Fruit fly (Drosophila melanogaster) whole organism, prepupa: ENCODE measurements around the gene dx.

ENCODE experiments used
- Blimp-1 ChIP-seq: fragments of 200-800 bp; sonication (Bioruptor generic); optimal IDR thresholded peaks from 3 replicates; lab custom pipeline; 2017; ENCODE audit warnings: missing biosample characterization, missing genetic modification characterization, mild to moderate bottlenecking, moderate library complexity, missing genetic modification reagents
- CG11294 ChIP-seq: fragments of 200-800 bp; sonication (Bioruptor generic); IDR thresholded peaks from 2 replicates; pipeline ENCODE4 v1.3.6; 2022; ENCODE audit warnings: missing biosample characterization, missing genetic modification characterization
- CG15336 ChIP-seq: fragments of 200-800 bp; sonication (Bioruptor generic); IDR thresholded peaks from 2 replicates; pipeline ENCODE4 v1.3.6; 2022; ENCODE audit warnings: missing biosample characterization, missing genetic modification characterization
- CG1621 ChIP-seq: fragments of 200-800 bp; sonication (Bioruptor generic); optimal IDR thresholded peaks from 3 replicates; lab custom pipeline; 2018; ENCODE audit warnings: missing biosample characterization, mild to moderate bottlenecking, missing genetic modification characterization
- CG16779 ChIP-seq: fragments of 200-800 bp; sonication (Bioruptor generic); optimal IDR thresholded peaks from 3 replicates; lab custom pipeline; 2017; ENCODE audit warnings: missing biosample characterization, mild to moderate bottlenecking, missing genetic modification characterization
- CG31627 ChIP-seq: fragments of 200-800 bp; sonication (Bioruptor generic); optimal IDR thresholded peaks from 3 replicates; lab custom pipeline; 2016; ENCODE audit warnings: missing biosample characterization, missing genetic modification characterization
- CG32006 ChIP-seq: fragments of 200-800 bp; sonication (Bioruptor generic); optimal IDR thresholded peaks from 3 replicates; lab custom pipeline; 2017; ENCODE audit warnings: missing biosample characterization, mild to moderate bottlenecking, missing genetic modification characterization
- CG34406 ChIP-seq: fragments of 200-800 bp; sonication (Bioruptor generic); optimal IDR thresholded peaks from 3 replicates; lab custom pipeline; 2016; ENCODE audit warnings: missing biosample characterization, missing genetic modification characterization
- CG3919 ChIP-seq: fragments of 200-800 bp; sonication (Bioruptor generic); optimal IDR thresholded peaks from 3 replicates; lab custom pipeline; 2016; ENCODE audit warnings: missing biosample characterization, missing genetic modification characterization
- CG6163 ChIP-seq: fragments of 200-800 bp; sonication (Bioruptor generic); IDR thresholded peaks from 3 replicates; pipeline ENCODE4 v1.3.6; 2022; ENCODE audit warnings: missing biosample characterization, missing genetic modification characterization
- CG6276 ChIP-seq: fragments of 200-800 bp; sonication (Bioruptor generic); optimal IDR thresholded peaks from 2 replicates; lab custom pipeline; 2017; ENCODE audit warnings: missing biosample characterization, mild to moderate bottlenecking, missing genetic modification characterization
- CG6792 ChIP-seq: fragments of 200-800 bp; sonication (Bioruptor generic); optimal IDR thresholded peaks from 3 replicates; lab custom pipeline; 2016; ENCODE audit warnings: missing biosample characterization, missing genetic modification characterization
- CG6808 ChIP-seq: fragments of 200-800 bp; sonication (Bioruptor generic); optimal IDR thresholded peaks from 3 replicates; lab custom pipeline; 2017; ENCODE audit warnings: missing biosample characterization, missing genetic modification characterization, mild to moderate bottlenecking, moderate library complexity, missing genetic modification reagents
- CG6854 ChIP-seq: fragments of 200-800 bp; sonication (Bioruptor generic); optimal IDR thresholded peaks from 2 replicates; lab custom pipeline; 2017; ENCODE audit warnings: missing biosample characterization, mild to moderate bottlenecking, missing genetic modification characterization
- CG7368 ChIP-seq: fragments of 200-800 bp; sonication (Bioruptor generic); optimal IDR thresholded peaks from 3 replicates; lab custom pipeline; 2016; ENCODE audit warnings: missing biosample characterization, missing genetic modification characterization
- CG8119 ChIP-seq: fragments of 200-800 bp; sonication (Bioruptor generic); IDR thresholded peaks from 3 replicates; pipeline ENCODE4 v1.3.6; 2022; ENCODE audit warnings: missing biosample characterization, missing genetic modification characterization
- CG8319 ChIP-seq: fragments of 200-800 bp; sonication (Bioruptor generic); optimal IDR thresholded peaks from 3 replicates; lab custom pipeline; 2016; ENCODE audit warnings: missing biosample characterization, missing genetic modification characterization
- CG8632 ChIP-seq: fragments of 200-800 bp; sonication (Bioruptor generic); optimal IDR thresholded peaks from 3 replicates; lab custom pipeline; 2016; ENCODE audit warnings: missing biosample characterization, missing genetic modification characterization
- CG9139 ChIP-seq: fragments of 200-800 bp; sonication (Bioruptor generic); optimal IDR thresholded peaks from 3 replicates; lab custom pipeline; 2017; ENCODE audit warnings: missing biosample characterization, mild to moderate bottlenecking, missing genetic modification characterization
- Eip75B ChIP-seq: fragments of 200-800 bp; sonication (Bioruptor generic); optimal IDR thresholded peaks from 3 replicates; lab custom pipeline; 2016; ENCODE audit warnings: missing biosample characterization, missing genetic modification characterization
- Eip78C ChIP-seq: fragments of 200-800 bp; sonication (Bioruptor generic); peaks from one replicate; lab custom pipeline; 2016; ENCODE audit warnings: missing biosample characterization, missing genetic modification characterization
- Eip93F ChIP-seq: fragments of 200-800 bp; sonication (Bioruptor generic); optimal IDR thresholded peaks from 2 replicates; lab custom pipeline; 2016; ENCODE audit warnings: missing biosample characterization, mild to moderate bottlenecking, missing genetic modification characterization
- Ets21C ChIP-seq: fragments of 200-800 bp; sonication (Bioruptor generic); optimal IDR thresholded peaks from 3 replicates; lab custom pipeline; 2016; ENCODE audit warnings: missing biosample characterization, missing genetic modification characterization
- Lpt ChIP-seq: fragments of 200-800 bp; sonication (Bioruptor generic); optimal IDR thresholded peaks from 3 replicates; lab custom pipeline; 2016; ENCODE audit warnings: missing biosample characterization, missing genetic modification characterization
- OdsH ChIP-seq: fragments of 200-800 bp; sonication (Bioruptor generic); optimal IDR thresholded peaks from 3 replicates; lab custom pipeline; 2016; ENCODE audit warnings: missing biosample characterization, missing genetic modification characterization
- Smox ChIP-seq: fragments of 200-800 bp; sonication (Bioruptor generic); optimal IDR thresholded peaks from 3 replicates; lab custom pipeline; 2016; ENCODE audit warnings: missing biosample characterization, missing genetic modification characterization
- Sox102F ChIP-seq: fragments of 200-800 bp; sonication (Bioruptor generic); optimal IDR thresholded peaks from 2 replicates; lab custom pipeline; 2016; ENCODE audit warnings: missing biosample characterization, mild to moderate bottlenecking, missing genetic modification characterization
- Sox14 ChIP-seq: fragments of 200-800 bp; sonication (Bioruptor generic); optimal IDR thresholded peaks from 3 replicates; lab custom pipeline; 2016; ENCODE audit warnings: missing biosample characterization, missing genetic modification characterization
- achi ChIP-seq: fragments of 200-800 bp; sonication (Bioruptor generic); optimal IDR thresholded peaks from 3 replicates; lab custom pipeline; 2016; ENCODE audit warnings: missing biosample characterization, missing genetic modification characterization
- dac ChIP-seq: fragments of 200-800 bp; sonication (Bioruptor generic); optimal IDR thresholded peaks from 2 replicates; lab custom pipeline; 2017; ENCODE audit warnings: missing biosample characterization, mild to moderate bottlenecking, missing genetic modification characterization
- eg ChIP-seq: fragments of 200-800 bp; sonication (Bioruptor generic); IDR thresholded peaks from 3 replicates; pipeline ENCODE4 v1.3.6; 2022; ENCODE audit warnings: missing biosample characterization, missing genetic modification characterization
- esn ChIP-seq: fragments of 200-800 bp; sonication (Bioruptor generic); optimal IDR thresholded peaks from 2 replicates; lab custom pipeline; 2016; ENCODE audit warnings: missing biosample characterization, mild to moderate bottlenecking, missing genetic modification characterization, moderate library complexity
- fkh ChIP-seq: fragments of 200-800 bp; sonication (Bioruptor generic); optimal IDR thresholded peaks from 3 replicates; lab custom pipeline; 2017; ENCODE audit warnings: missing biosample characterization, mild to moderate bottlenecking, missing genetic modification characterization, moderate library complexity
- lz ChIP-seq: fragments of 200-800 bp; sonication (Bioruptor generic); optimal IDR thresholded peaks from 3 replicates; lab custom pipeline; 2016; ENCODE audit warnings: missing biosample characterization, missing genetic modification characterization
- net ChIP-seq: fragments of 200-800 bp; sonication (Bioruptor generic); optimal IDR thresholded peaks from 3 replicates; lab custom pipeline; 2016; ENCODE audit warnings: missing biosample characterization, missing genetic modification characterization
- salr ChIP-seq, 2 experiments: fragments of 200-800 bp; sonication (Bioruptor generic); optimal IDR thresholded peaks; 3 replicates each; lab custom pipeline; 2016 to 2018; ENCODE audit warnings: missing biosample characterization in 2 of 2, missing genetic modification characterization in 2 of 2, mild to moderate bottlenecking in 1 of 2
- spab ChIP-seq: fragments of 200-800 bp; sonication (Bioruptor generic); optimal IDR thresholded peaks from 2 replicates; lab custom pipeline; 2017; ENCODE audit warnings: missing biosample characterization, mild to moderate bottlenecking, missing genetic modification characterization, missing genetic modification reagents
- ss ChIP-seq, 2 experiments: fragments of 200-800 bp; sonication (Bioruptor generic); optimal IDR thresholded peaks; 2 replicates in 1 of 2; 3 replicates in 1 of 2; lab custom pipeline; 2017 to 2018; ENCODE audit warnings: mild to moderate bottlenecking in 2 of 2, missing biosample characterization in 2 of 2, missing genetic modification characterization in 2 of 2, moderate library complexity in 1 of 2
- svp ChIP-seq: fragments of 200-800 bp; sonication (Bioruptor generic); peaks from one replicate; lab custom pipeline; 2016; ENCODE audit warnings: missing biosample characterization, missing genetic modification characterization
- topi ChIP-seq: fragments of 200-800 bp; sonication (Bioruptor generic); optimal IDR thresholded peaks from 3 replicates; lab custom pipeline; 2016; ENCODE audit warnings: missing biosample characterization, missing genetic modification characterization
- vri ChIP-seq: fragments of 200-800 bp; sonication (Bioruptor generic); optimal IDR thresholded peaks from 3 replicates; lab custom pipeline; 2016; ENCODE audit warnings: missing biosample characterization, mild to moderate bottlenecking, missing genetic modification characterization

Gene dx

DNA sequence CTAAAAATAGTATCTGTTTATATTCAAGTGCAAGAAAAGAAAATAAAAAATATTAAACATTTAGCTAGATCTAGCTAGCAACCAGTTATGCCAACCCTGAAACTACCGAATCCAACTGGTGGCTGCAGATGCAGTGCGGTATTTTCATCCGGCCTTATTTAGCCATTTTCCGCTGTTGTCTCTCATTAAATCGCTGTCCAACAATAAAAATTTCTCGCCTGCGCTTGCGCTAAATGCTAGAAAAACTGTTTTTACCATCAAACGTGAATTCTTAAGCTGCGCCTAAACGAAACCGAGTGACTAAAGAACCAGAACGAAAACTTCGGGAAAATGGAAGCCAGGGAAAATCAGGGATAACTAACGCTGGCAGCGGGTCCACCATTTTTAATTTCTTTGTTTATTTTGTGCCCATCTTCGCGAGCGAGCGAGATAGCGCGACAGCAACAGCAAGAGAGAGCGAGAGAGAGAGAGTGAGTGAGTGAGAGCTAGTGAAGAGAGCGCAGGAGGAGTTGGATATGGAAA, at the start of gene dx:
Gene dx (plus strand): TSS at position 164 of the 522 bp plus-strand sequence.
- TF ChIP-seq Sox14 (GFP tag; lab: Kevin White, UChicago) (peak; percentile 32), CG6854 (GFP tag; lab: Kevin White, UChicago) (peak; percentile 46), fkh (GFP tag; lab: Kevin White, UChicago) (peak; percentile 88), CG1621 (tag; lab: Kevin White, UChicago) (peak; percentile 35), CG8632 (GFP tag; lab: Kevin White, UChicago) (no peak), Ets21C (GFP tag; lab: Kevin White, UChicago) (no peak), CG16779 (tag; lab: Kevin White, UChicago) (peak; percentile 13), CG8119 (GFP tag; lab: Robert Waterston, UW) (no peak), ss (GFP tag; optimal IDR thresholded peaks at IDR 0.05; lab: Kevin White, UChicago) (peak in 1 of 2 experiments; percentile 23), dac (GFP tag; lab: Kevin White, UChicago) (no peak), svp (GFP tag; lab: Kevin White, UChicago) (peak; percentile 47), CG15336 (GFP tag; lab: Robert Waterston, UW) (no peak; the same call in 1 of the 2 replicates), Eip78C (peak; percentile 84), CG8319 (GFP tag; lab: Kevin White, UChicago) (no peak), salr (GFP tag; optimal IDR thresholded peaks at IDR 0.05; lab: Kevin White, UChicago) (no peak)

- TF ChIP-seq CG8319 (GFP tag; lab: Kevin White, UChicago) = no peak
- no peak for TF ChIP-seq Lpt (GFP tag; lab: Kevin White, UChicago)
- TF ChIP-seq lz (GFP tag; lab: Kevin White, UChicago) = no peak
- TF ChIP-seq OdsH = no peak
- no peak for TF ChIP-seq CG16779 (tag; lab: Kevin White, UChicago)
- TF ChIP-seq CG11294 (GFP tag; lab: Robert Waterston, UW) = no peak
- TF ChIP-seq Sox102F (GFP tag; lab: Kevin White, UChicago) = no peak
- TF ChIP-seq CG31627 (GFP tag; lab: Kevin White, UChicago) = no peak
- TF ChIP-seq esn (GFP tag; lab: Kevin White, UChicago) = no peak
- no peak for TF ChIP-seq Smox (GFP tag; lab: Kevin White, UChicago)
- no peak for TF ChIP-seq CG6276 (GFP tag; lab: Kevin White, UChicago)
- TF ChIP-seq Eip75B (GFP tag; lab: Kevin White, UChicago) = no peak
Observed at dm6 chrX:6513193-6513592, 20.6 kb upstream of the dx start.

DNA sequence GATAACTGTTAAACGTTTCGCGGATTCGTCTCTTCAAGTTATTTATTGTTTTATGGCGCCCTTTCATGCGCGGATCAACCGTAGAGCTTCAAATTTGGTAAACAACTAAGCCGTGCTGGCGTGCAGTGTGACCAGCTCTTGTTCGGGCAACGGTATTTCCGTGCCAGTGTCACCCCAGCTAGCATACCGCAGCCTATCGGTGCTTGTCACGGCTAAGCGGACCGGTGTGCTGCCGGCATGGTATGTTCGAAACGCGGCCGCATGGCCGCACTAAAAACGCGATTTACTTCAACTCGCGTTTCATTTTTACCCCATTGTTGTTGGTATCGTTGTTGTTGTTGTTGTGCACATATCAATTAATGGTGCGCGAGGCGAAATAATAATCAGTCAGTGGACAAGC, 9.6 kb upstream of the dx start, which contains the start of the genes CG42340 and CG3918:
Gene CG42340 (minus strand): TSS at position 107 of the 400 bp plus-strand sequence.
Gene CG3918 (plus strand): TSS at position 248 of the 400 bp plus-strand sequence.
- no peak for TF ChIP-seq CG6854 (GFP tag; lab: Kevin White, UChicago)
- no peak for TF ChIP-seq topi (GFP tag; lab: Kevin White, UChicago)
- no peak for TF ChIP-seq CG7368 (GFP tag; lab: Kevin White, UChicago)
- TF ChIP-seq vri (GFP tag; lab: Kevin White, UChicago) = no peak
- TF ChIP-seq CG8632 (GFP tag; lab: Kevin White, UChicago) = no peak
- TF ChIP-seq CG3919 (GFP tag; lab: Kevin White, UChicago) = no peak
- peak; percentile 71 for TF ChIP-seq CG1621 (tag; lab: Kevin White, UChicago)
- no peak for TF ChIP-seq CG15336 (GFP tag; lab: Robert Waterston, UW)
- TF ChIP-seq CG34406 (GFP tag; lab: Kevin White, UChicago) = peak; percentile 2
- no peak for TF ChIP-seq CG6792 (GFP tag; lab: Kevin White, UChicago)
- TF ChIP-seq CG6808 = no peak
- no peak for TF ChIP-seq CG32006 (GFP tag; lab: Kevin White, UChicago)
- TF ChIP-seq Sox14 (GFP tag; lab: Kevin White, UChicago) = peak; percentile 42
- no peak for TF ChIP-seq CG9139
- TF ChIP-seq achi = no peak
- no peak for TF ChIP-seq spab (GFP tag; lab: Kevin White, UChicago)
- TF ChIP-seq fkh (GFP tag; lab: Kevin White, UChicago) = peak; percentile 76
- 0 out of 3 replicates have a peak, but pooled peaks have one; percentile 7 for TF ChIP-seq eg (GFP tag; lab: Robert Waterston, UW)
- no peak for TF ChIP-seq Blimp-1 (GFP tag; lab: Kevin White, UChicago)
- TF ChIP-seq CG6163 (GFP tag; lab: Robert Waterston, UW) = no peak
- no peak for TF ChIP-seq net (GFP tag; lab: Kevin White, UChicago)
- TF ChIP-seq dac (GFP tag; lab: Kevin White, UChicago) = no peak
- no peak for TF ChIP-seq Eip93F (GFP tag; lab: Kevin White, UChicago)
